Fruit fly (Drosophila melanogaster) whole organism, prepupa: ENCODE results near the gene CG34301.

Source experiments
- Blimp-1 ChIP-seq: fragments of 200-800 bp; sonication (Bioruptor generic); optimal IDR thresholded peaks from 3 replicates; lab custom pipeline; 2017; ENCODE audit warnings: missing biosample characterization, missing genetic modification characterization, mild to moderate bottlenecking, moderate library complexity, missing genetic modification reagents
- CG10631 ChIP-seq: fragments of 200-800 bp; sonication (Bioruptor generic); optimal IDR thresholded peaks from 2 replicates; lab custom pipeline; 2016; ENCODE audit warnings: missing biosample characterization, missing genetic modification characterization
- CG10669 ChIP-seq: fragments of 200-800 bp; sonication (Bioruptor generic); optimal IDR thresholded peaks from 3 replicates; lab custom pipeline; 2018; ENCODE audit warnings: missing biosample characterization, mild to moderate bottlenecking, missing genetic modification characterization, moderate library complexity
- CG11902 ChIP-seq: fragments of 200-800 bp; sonication (Bioruptor generic); optimal IDR thresholded peaks from 3 replicates; lab custom pipeline; 2016; ENCODE audit warnings: missing biosample characterization, missing genetic modification characterization
- CG15336 ChIP-seq: fragments of 200-800 bp; sonication (Bioruptor generic); IDR thresholded peaks from 2 replicates; pipeline ENCODE4 v1.3.6; 2022; ENCODE audit warnings: missing biosample characterization, missing genetic modification characterization
- CG1621 ChIP-seq: fragments of 200-800 bp; sonication (Bioruptor generic); optimal IDR thresholded peaks from 3 replicates; lab custom pipeline; 2018; ENCODE audit warnings: missing biosample characterization, mild to moderate bottlenecking, missing genetic modification characterization
- CG16779 ChIP-seq: fragments of 200-800 bp; sonication (Bioruptor generic); optimal IDR thresholded peaks from 3 replicates; lab custom pipeline; 2017; ENCODE audit warnings: missing biosample characterization, mild to moderate bottlenecking, missing genetic modification characterization
- CG32006 ChIP-seq: fragments of 200-800 bp; sonication (Bioruptor generic); optimal IDR thresholded peaks from 3 replicates; lab custom pipeline; 2017; ENCODE audit warnings: missing biosample characterization, mild to moderate bottlenecking, missing genetic modification characterization
- CG34406 ChIP-seq: fragments of 200-800 bp; sonication (Bioruptor generic); optimal IDR thresholded peaks from 3 replicates; lab custom pipeline; 2016; ENCODE audit warnings: missing biosample characterization, missing genetic modification characterization
- CG3919 ChIP-seq: fragments of 200-800 bp; sonication (Bioruptor generic); optimal IDR thresholded peaks from 3 replicates; lab custom pipeline; 2016; ENCODE audit warnings: missing biosample characterization, missing genetic modification characterization
- CG4318 ChIP-seq: fragments of 200-800 bp; sonication (Bioruptor generic); optimal IDR thresholded peaks from 3 replicates; lab custom pipeline; 2017; ENCODE audit warnings: missing biosample characterization, mild to moderate bottlenecking, missing genetic modification characterization
- CG6163 ChIP-seq: fragments of 200-800 bp; sonication (Bioruptor generic); IDR thresholded peaks from 3 replicates; pipeline ENCODE4 v1.3.6; 2022; ENCODE audit warnings: missing biosample characterization, missing genetic modification characterization
- CG6276 ChIP-seq: fragments of 200-800 bp; sonication (Bioruptor generic); optimal IDR thresholded peaks from 2 replicates; lab custom pipeline; 2017; ENCODE audit warnings: missing biosample characterization, mild to moderate bottlenecking, missing genetic modification characterization
- CG6792 ChIP-seq: fragments of 200-800 bp; sonication (Bioruptor generic); optimal IDR thresholded peaks from 3 replicates; lab custom pipeline; 2016; ENCODE audit warnings: missing biosample characterization, missing genetic modification characterization
- CG6808 ChIP-seq: fragments of 200-800 bp; sonication (Bioruptor generic); optimal IDR thresholded peaks from 3 replicates; lab custom pipeline; 2017; ENCODE audit warnings: missing biosample characterization, missing genetic modification characterization, mild to moderate bottlenecking, moderate library complexity, missing genetic modification reagents
- CG6854 ChIP-seq: fragments of 200-800 bp; sonication (Bioruptor generic); optimal IDR thresholded peaks from 2 replicates; lab custom pipeline; 2017; ENCODE audit warnings: missing biosample characterization, mild to moderate bottlenecking, missing genetic modification characterization
- CG7368 ChIP-seq: fragments of 200-800 bp; sonication (Bioruptor generic); optimal IDR thresholded peaks from 3 replicates; lab custom pipeline; 2016; ENCODE audit warnings: missing biosample characterization, missing genetic modification characterization
- CG8319 ChIP-seq: fragments of 200-800 bp; sonication (Bioruptor generic); optimal IDR thresholded peaks from 3 replicates; lab custom pipeline; 2016; ENCODE audit warnings: missing biosample characterization, missing genetic modification characterization
- CG9139 ChIP-seq: fragments of 200-800 bp; sonication (Bioruptor generic); optimal IDR thresholded peaks from 3 replicates; lab custom pipeline; 2017; ENCODE audit warnings: missing biosample characterization, mild to moderate bottlenecking, missing genetic modification characterization
- Eip75B ChIP-seq: fragments of 200-800 bp; sonication (Bioruptor generic); optimal IDR thresholded peaks from 3 replicates; lab custom pipeline; 2016; ENCODE audit warnings: missing biosample characterization, missing genetic modification characterization
- Eip78C ChIP-seq: fragments of 200-800 bp; sonication (Bioruptor generic); peaks from one replicate; lab custom pipeline; 2016; ENCODE audit warnings: missing biosample characterization, missing genetic modification characterization
- Ets21C ChIP-seq: fragments of 200-800 bp; sonication (Bioruptor generic); optimal IDR thresholded peaks from 3 replicates; lab custom pipeline; 2016; ENCODE audit warnings: missing biosample characterization, missing genetic modification characterization
- Gug ChIP-seq: fragments of 200-800 bp; sonication (Bioruptor generic); IDR thresholded peaks from 2 replicates; pipeline ENCODE4 v1.3.6; 2022; ENCODE audit warnings: missing biosample characterization, missing genetic modification characterization
- Hr38 ChIP-seq: sonication (Bioruptor generic); optimal IDR thresholded peaks from 2 replicates; lab custom pipeline; 2016; ENCODE audit warnings: missing biosample characterization, missing genetic modification characterization
- Hr39 ChIP-seq: fragments of 200-800 bp; sonication (Bioruptor generic); optimal IDR thresholded peaks from 2 replicates; lab custom pipeline; 2016; ENCODE audit warnings: missing biosample characterization, missing genetic modification characterization
- Met ChIP-seq: fragments of 200-800 bp; sonication (Bioruptor generic); optimal IDR thresholded peaks from 3 replicates; lab custom pipeline; 2016; ENCODE audit warnings: missing biosample characterization, missing genetic modification characterization
- Smox ChIP-seq: fragments of 200-800 bp; sonication (Bioruptor generic); optimal IDR thresholded peaks from 3 replicates; lab custom pipeline; 2016; ENCODE audit warnings: missing biosample characterization, missing genetic modification characterization
- Sox102F ChIP-seq: fragments of 200-800 bp; sonication (Bioruptor generic); optimal IDR thresholded peaks from 2 replicates; lab custom pipeline; 2016; ENCODE audit warnings: missing biosample characterization, mild to moderate bottlenecking, missing genetic modification characterization
- Sox14 ChIP-seq: fragments of 200-800 bp; sonication (Bioruptor generic); optimal IDR thresholded peaks from 3 replicates; lab custom pipeline; 2016; ENCODE audit warnings: missing biosample characterization, missing genetic modification characterization
- dac ChIP-seq: fragments of 200-800 bp; sonication (Bioruptor generic); optimal IDR thresholded peaks from 2 replicates; lab custom pipeline; 2017; ENCODE audit warnings: missing biosample characterization, mild to moderate bottlenecking, missing genetic modification characterization
- dsx ChIP-seq: fragments of 200-800 bp; optimal IDR thresholded peaks from 3 replicates; lab custom pipeline; 2019; ENCODE audit warnings: missing biosample characterization, mild to moderate bottlenecking, missing genetic modification characterization, moderate library complexity; ENCODE audit not compliant: poor library complexity, severe bottlenecking
- eg ChIP-seq: fragments of 200-800 bp; sonication (Bioruptor generic); IDR thresholded peaks from 3 replicates; pipeline ENCODE4 v1.3.6; 2022; ENCODE audit warnings: missing biosample characterization, missing genetic modification characterization
- esn ChIP-seq: fragments of 200-800 bp; sonication (Bioruptor generic); optimal IDR thresholded peaks from 2 replicates; lab custom pipeline; 2016; ENCODE audit warnings: missing biosample characterization, mild to moderate bottlenecking, missing genetic modification characterization, moderate library complexity
- fd59A ChIP-seq: fragments of 200-800 bp; sonication (Bioruptor generic); optimal IDR thresholded peaks from 2 replicates; lab custom pipeline; 2017; ENCODE audit warnings: missing biosample characterization, mild to moderate bottlenecking, missing genetic modification characterization, missing genetic modification reagents
- fd85E ChIP-seq: fragments of 200-800 bp; sonication (Bioruptor generic); optimal IDR thresholded peaks from 3 replicates; lab custom pipeline; 2016; ENCODE audit warnings: missing biosample characterization, missing genetic modification characterization
- lz ChIP-seq: fragments of 200-800 bp; sonication (Bioruptor generic); optimal IDR thresholded peaks from 3 replicates; lab custom pipeline; 2016; ENCODE audit warnings: missing biosample characterization, missing genetic modification characterization
- pdm3 ChIP-seq: fragments of 200-800 bp; sonication (Bioruptor generic); optimal IDR thresholded peaks from 3 replicates; lab custom pipeline; 2016; ENCODE audit warnings: missing biosample characterization, missing genetic modification characterization
- spab ChIP-seq: fragments of 200-800 bp; sonication (Bioruptor generic); optimal IDR thresholded peaks from 2 replicates; lab custom pipeline; 2017; ENCODE audit warnings: missing biosample characterization, mild to moderate bottlenecking, missing genetic modification characterization, missing genetic modification reagents
- topi ChIP-seq: fragments of 200-800 bp; sonication (Bioruptor generic); optimal IDR thresholded peaks from 3 replicates; lab custom pipeline; 2016; ENCODE audit warnings: missing biosample characterization, missing genetic modification characterization
- vri ChIP-seq: fragments of 200-800 bp; sonication (Bioruptor generic); optimal IDR thresholded peaks from 3 replicates; lab custom pipeline; 2016; ENCODE audit warnings: missing biosample characterization, mild to moderate bottlenecking, missing genetic modification characterization

The CG34301 gene

DNA sequence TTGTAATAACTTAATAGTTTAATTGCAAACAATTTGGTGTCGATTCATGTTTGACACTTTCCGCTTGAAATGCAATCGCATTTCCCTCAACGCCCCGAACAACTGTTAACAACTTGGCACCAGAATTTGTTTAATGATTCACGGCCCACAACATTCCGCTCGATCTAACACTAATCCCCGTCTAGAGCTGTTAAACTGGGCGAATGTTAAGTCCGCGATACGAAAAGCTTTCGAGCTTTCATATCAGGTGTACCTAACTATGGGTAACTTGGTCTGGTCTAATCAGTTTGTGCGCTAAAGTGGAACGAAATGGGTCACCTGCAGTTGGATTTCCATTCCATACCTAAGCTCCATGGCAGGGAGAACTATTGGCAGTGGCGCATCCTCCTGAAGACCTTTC lies at the start of gene CG34301:
TSS of gene CG34301 (plus strand) at position 301 of the 400 bp plus-strand sequence.
- TF ChIP-seq CG10669 (no peak), CG16779 (tag; lab: Kevin White, UChicago) (no peak), eg (no peak), CG6163 (GFP tag; lab: Robert Waterston, UW) (no peak), Hr39 (GFP tag; lab: Kevin White, UChicago) (no peak), Hr38 (GFP tag; lab: Kevin White, UChicago) (no peak), CG9139 (GFP tag; lab: Kevin White, UChicago) (no peak), CG11902 (GFP tag; lab: Kevin White, UChicago) (no peak), CG1621 (tag; lab: Kevin White, UChicago) (no peak), Smox (GFP tag; lab: Kevin White, UChicago) (no peak)

- TF ChIP-seq CG10631 (GFP tag; lab: Kevin White, UChicago): no peak
- no peak for TF ChIP-seq CG8319 (GFP tag; lab: Kevin White, UChicago)
- TF ChIP-seq Met (GFP tag; lab: Kevin White, UChicago): no peak
- TF ChIP-seq CG6792: no peak
- no peak for TF ChIP-seq CG34406 (GFP tag; lab: Kevin White, UChicago)
- no peak for TF ChIP-seq fd85E (GFP tag; lab: Kevin White, UChicago)
- TF ChIP-seq vri: no peak
- TF ChIP-seq Eip75B (GFP tag; lab: Kevin White, UChicago): no peak
- TF ChIP-seq, all 60 proteins: peak for 0
These were observed 48.1 kb upstream of the CG34301 start, which contains the start of gene ouib for dm6 chr3R:8725179-8725578. TSS of gene ouib (plus strand) at chr3R:8725479.

dm6 chr3R:8726632-8727031 lies 46.6 kb upstream of the CG34301 start, which contains the start of gene CG8159:
TSS of gene CG8159 (plus strand) at chr3R:8726854.
- TF ChIP-seq esn (GFP tag; lab: Kevin White, UChicago): peak; percentile 25
- TF ChIP-seq Sox102F (GFP tag; lab: Kevin White, UChicago): no peak

DNA sequence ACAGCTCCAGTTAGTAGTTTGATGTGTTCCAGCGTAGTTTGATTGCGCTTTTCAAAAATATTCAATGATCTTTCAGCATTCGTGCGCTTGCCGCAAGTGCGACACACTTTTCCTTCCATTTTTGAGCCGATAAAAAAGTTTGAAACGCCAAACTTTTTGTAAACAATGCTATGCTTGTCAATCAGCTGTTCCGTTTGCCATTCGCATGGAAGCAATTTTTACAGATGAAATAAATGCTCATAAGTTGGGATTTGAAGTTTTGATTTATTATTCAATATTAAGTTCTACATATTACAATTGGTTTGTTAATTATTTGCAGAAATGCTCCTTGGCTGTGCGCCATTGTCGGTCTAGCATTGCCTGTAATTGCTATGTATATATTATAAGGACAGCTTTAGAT lies 43.7 kb upstream of the CG34301 start, which contains the start of gene ranshi:
TSS of gene ranshi (minus strand) at position 152 of the 400 bp plus-strand sequence.
- TF ChIP-seq CG6163 (GFP tag; lab: Robert Waterston, UW) (no peak), CG8319 (GFP tag; lab: Kevin White, UChicago) (no peak), dac (GFP tag; lab: Kevin White, UChicago) (no peak), CG9139 (GFP tag; lab: Kevin White, UChicago) (no peak)

dm6 chr3R:8731597-8732263 lies 41.5 kb upstream of the CG34301 start, which contains the start of the genes M1BP and CG8202:
TSS of gene M1BP (minus strand) at chr3R:8731698.
TSS of gene CG8202 (plus strand) at chr3R:8732091.
- TF ChIP-seq spab: peak; percentile 73
- no peak for TF ChIP-seq CG6808 (GFP tag; lab: Kevin White, UChicago)
- peak; percentile 74 for TF ChIP-seq CG10669
- peak; percentile 38 for TF ChIP-seq fd59A
- peak; percentile 56 for TF ChIP-seq dac (GFP tag; lab: Kevin White, UChicago)
- peak; percentile 79 for TF ChIP-seq CG7368 (GFP tag; lab: Kevin White, UChicago)
- TF ChIP-seq Hr38 (GFP tag; lab: Kevin White, UChicago): no peak
- peak; percentile 69 for TF ChIP-seq CG15336 (GFP tag; lab: Robert Waterston, UW)
- peak; percentile 92 for TF ChIP-seq CG34406 (GFP tag; lab: Kevin White, UChicago)
- TF ChIP-seq CG3919 (GFP tag; lab: Kevin White, UChicago): peak; percentile 86
- TF ChIP-seq Met (GFP tag; lab: Kevin White, UChicago): no peak
- TF ChIP-seq Hr39 (GFP tag; lab: Kevin White, UChicago): peak; percentile 77
- peak; percentile 62 for TF ChIP-seq Ets21C (GFP tag; lab: Kevin White, UChicago)
- TF ChIP-seq CG8319 (GFP tag; lab: Kevin White, UChicago): peak; percentile 79
- peak; percentile 82 for TF ChIP-seq CG11902 (GFP tag; lab: Kevin White, UChicago)
- TF ChIP-seq dsx (GFP tag; lab: Kevin White, UChicago): peak; percentile 83
- no peak; the same call in 2 of the 3 replicates for TF ChIP-seq eg
- TF ChIP-seq Sox14 (GFP tag; lab: Kevin White, UChicago): peak; percentile 71
- TF ChIP-seq Eip75B (GFP tag; lab: Kevin White, UChicago): no peak
- TF ChIP-seq CG32006 (GFP tag; lab: Kevin White, UChicago): peak; percentile 93
- TF ChIP-seq Eip78C (GFP tag; lab: Kevin White, UChicago): no peak
- no peak for TF ChIP-seq CG4318 (GFP tag; lab: Kevin White, UChicago)
- peak; percentile 76 for TF ChIP-seq topi
- peak; percentile 81 for TF ChIP-seq lz (GFP tag; lab: Kevin White, UChicago)
- TF ChIP-seq esn (GFP tag; lab: Kevin White, UChicago): peak; percentile 91
- peak; percentile 75 for TF ChIP-seq CG6854 (GFP tag; lab: Kevin White, UChicago)
- 0 out of 2 replicates have a peak, but pooled peaks have one; percentile 30 for TF ChIP-seq Gug (GFP tag; lab: Robert Waterston, UW)
- peak; percentile 77 for TF ChIP-seq Blimp-1
- no peak for TF ChIP-seq CG6276 (GFP tag; lab: Kevin White, UChicago)
- no peak for TF ChIP-seq pdm3 (GFP tag; lab: Kevin White, UChicago)
